Worm (Caenorhabditis elegans): ENCODE data around the gene srh-72.
A peak's percentile ranks its signal among the peaks of the same experiment; 100 is the strongest.

Gene srh-72

ce11 chrII:1600661-1601060, 39.7 kb downstream of the srh-72 start, which contains the start of gene bath-26:
Gene bath-26, minus strand, starts transcription at chrII:1600761.
- TF ChIP-seq dve-1 (tag; optimal IDR thresholded peaks at IDR 0.05; ENCODE audit: insufficient read depth) (no peak), unc-62 (GFP tag; optimal IDR thresholded peaks at IDR 0.05 in 1 of 2) (peak in 1 of 2 experiments; percentile 30), unc-62 (tag; optimal IDR thresholded peaks at IDR 0.05) (no peak)

DNA sequence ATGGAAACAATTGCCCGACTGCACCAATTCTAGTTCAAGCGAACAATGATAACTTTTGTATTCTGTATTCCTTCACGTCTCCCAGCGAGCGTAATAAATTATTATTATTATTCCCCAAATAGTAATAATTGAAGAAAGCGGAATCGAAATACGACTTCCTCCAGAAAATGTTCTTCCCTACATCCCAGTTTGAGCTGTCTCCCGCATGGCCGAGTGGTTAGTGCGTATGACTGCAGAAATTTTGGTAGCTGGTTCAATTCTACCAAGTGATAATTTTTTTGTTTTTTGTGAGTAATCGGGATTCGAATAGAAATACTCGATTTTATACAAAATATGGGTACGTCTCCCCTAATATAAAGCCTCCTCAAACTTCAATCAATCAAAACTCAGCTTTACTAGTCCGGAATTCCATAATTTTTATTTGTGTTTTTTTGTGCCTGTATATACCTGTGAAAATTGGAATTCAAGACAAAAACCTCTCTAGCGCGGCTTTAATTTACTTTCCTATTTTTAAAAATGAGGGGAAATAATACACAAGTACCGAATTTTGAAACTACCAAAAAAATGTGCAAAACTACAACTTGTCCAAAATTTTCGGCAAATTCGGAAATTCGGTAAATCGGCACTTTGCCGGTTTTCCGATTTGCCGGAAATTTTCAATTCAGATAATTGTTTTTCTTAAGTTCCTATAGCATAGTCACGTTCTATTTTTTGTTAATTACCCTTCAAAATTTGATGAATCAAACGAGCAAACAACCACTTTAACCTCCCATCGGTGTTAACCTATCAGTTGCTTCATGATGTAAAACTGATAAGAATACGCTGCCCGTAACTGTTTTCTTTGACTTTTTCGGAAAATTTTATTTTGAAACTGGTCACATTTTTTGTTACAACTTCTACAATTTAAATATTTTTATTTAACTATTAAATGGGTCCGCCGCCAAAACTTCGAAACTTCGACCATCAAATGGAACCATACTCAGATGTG, 43.0 kb downstream of the srh-72 start, which contains the start of gene bath-46:
Gene bath-46, plus strand, starts transcription at position 806 of the 988 bp plus-strand sequence.
- TF ChIP-seq vab-7 (GFP tag; IDR thresholded peaks at IDR 0.05) (peak; percentile 48; the same call in 1 of the 2 replicates), madf-9 (GFP tag; conservative IDR thresholded peaks at IDR 0.05) (0 out of 2 replicates have a peak, but pooled peaks have one; percentile 13), ceh-82 (tag; optimal IDR thresholded peaks at IDR 0.05) (no peak), daf-16 (GFP tag; optimal IDR thresholded peaks at IDR 0.05) (no peak), daf-16 (tag; optimal IDR thresholded peaks at IDR 0.05) (peak; percentile 68), ztf-11 (tag; optimal IDR thresholded peaks at IDR 0.05) (no peak), dmd-6 (GFP tag; IDR thresholded peaks at IDR 0.05) (peak; percentile 34; the same call in 1 of the 2 replicates), nhr-42 (GFP tag; IDR thresholded peaks at IDR 0.05) (no peak), lin-1 (GFP tag; IDR thresholded peaks at IDR 0.05) (no peak), Y48G9A.11 (GFP tag; IDR thresholded peaks at IDR 0.05) (no peak), lin-39 (tag; optimal IDR thresholded peaks at IDR 0.05) (no peak), Y105C5A.15 (GFP tag; IDR thresholded peaks at IDR 0.05) (0 out of 2 replicates have a peak, but pooled peaks have one; percentile 35), nhr-28 (tag; optimal IDR thresholded peaks at IDR 0.05) (peak; percentile 57), pha-4 (GFP tag; IDR thresholded peaks at IDR 0.05) (no peak), pha-4 (tag; optimal IDR thresholded peaks at IDR 0.05) (no peak), spr-3 (GFP tag; optimal IDR thresholded peaks at IDR 0.05) (no peak), hmg-1.1 (GFP tag; IDR thresholded peaks at IDR 0.05) (no peak), spr-1 (tag; optimal IDR thresholded peaks at IDR 0.05) (no peak), egl-27 (tag; optimal IDR thresholded peaks at IDR 0.05) (no peak), pqm-1 (tag; optimal IDR thresholded peaks at IDR 0.05) (peak; percentile 90), egl-43 (GFP tag; IDR thresholded peaks at IDR 0.05) (peak; percentile 56; the same call in 1 of the 2 replicates), unc-130 (GFP tag; optimal IDR thresholded peaks at IDR 0.05) (no peak), arid-1 (GFP tag; conservative IDR thresholded peaks at IDR 0.05) (0 out of 2 replicates have a peak, but pooled peaks have one; percentile 8), hlh-11 (tag; optimal IDR thresholded peaks at IDR 0.05) (peak; percentile 48), lim-7 (GFP tag; IDR thresholded peaks at IDR 0.05) (peak; percentile 75), nhr-76 (tag; optimal IDR thresholded peaks at IDR 0.05) (no peak)

DNA sequence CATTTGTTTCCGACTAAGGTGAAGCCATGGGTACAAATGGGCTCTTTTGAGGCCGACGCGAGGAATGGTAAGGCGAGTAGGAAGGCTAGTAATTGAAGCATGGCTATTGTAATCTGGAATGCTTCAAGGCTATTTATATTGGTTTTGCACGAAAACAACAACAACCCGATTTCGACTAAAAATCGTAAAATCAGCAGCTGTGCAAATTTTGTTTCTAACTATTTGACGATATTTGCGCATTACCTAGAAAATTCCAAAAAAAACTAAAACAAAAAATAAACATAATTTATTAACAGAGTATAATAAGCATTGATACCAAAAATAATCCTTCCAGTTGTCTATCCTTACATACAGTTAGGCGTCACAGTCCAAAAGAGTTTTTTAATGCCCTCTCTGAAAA, 45.3 kb downstream of the srh-72 start, which contains the start of gene clec-20:
Gene clec-20, minus strand, starts transcription at position 101 of the 400 bp plus-strand sequence.
- no peak for TF ChIP-seq tra-1 (GFP tag; IDR thresholded peaks at IDR 0.05)
- no peak for TF ChIP-seq nhr-77 (tag; optimal IDR thresholded peaks at IDR 0.05)
- TF ChIP-seq hmg-1.1 (GFP tag; IDR thresholded peaks at IDR 0.05) = no peak

DNA sequence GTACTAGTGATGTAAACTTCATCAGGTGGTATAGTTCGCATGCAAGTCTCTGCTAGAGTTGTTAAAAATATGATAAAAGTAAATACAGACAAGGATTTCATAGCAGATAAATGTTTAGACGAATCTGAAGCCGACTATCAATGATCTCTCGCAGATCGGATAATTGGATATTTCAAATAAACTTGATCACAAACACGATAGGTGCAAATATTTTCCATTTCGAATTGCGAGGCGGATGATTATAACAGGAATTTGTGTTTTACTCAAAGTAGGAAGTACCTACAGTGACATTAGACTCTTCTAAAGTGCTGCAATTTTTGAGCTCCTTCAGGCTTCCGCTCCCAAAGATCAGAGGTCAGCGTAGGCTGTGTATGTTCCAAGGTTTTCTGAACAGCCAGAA, 50.6 kb downstream of the srh-72 start, which contains the start of gene T07H3.7:
Gene T07H3.7, minus strand, starts transcription at position 101 of the 400 bp plus-strand sequence.
- no peak for TF ChIP-seq hlh-11 (tag; optimal IDR thresholded peaks at IDR 0.05)
- no peak for TF ChIP-seq php-3 (GFP tag; IDR thresholded peaks at IDR 0.05)
- no peak for TF ChIP-seq ama-1 (optimal IDR thresholded peaks at IDR 0.05)
- TF ChIP-seq mxl-2 (GFP tag; conservative IDR thresholded peaks at IDR 0.05) = no peak
- no peak for TF ChIP-seq F49E8.2 (tag; optimal IDR thresholded peaks at IDR 0.05; ENCODE audit: borderline replicate concordance)
- no peak for TF ChIP-seq aly-2 (tag; optimal IDR thresholded peaks at IDR 0.05)
- TF ChIP-seq D1046.2 (GFP tag; IDR thresholded peaks at IDR 0.05) = no peak
- no peak for TF ChIP-seq daf-12 (tag; optimal IDR thresholded peaks at IDR 0.05)
- no peak for TF ChIP-seq fkh-10 (GFP tag; optimal IDR thresholded peaks at IDR 0.05)
- TF ChIP-seq F37D6.2 (tag; optimal IDR thresholded peaks at IDR 0.05) = no peak
- no peak for TF ChIP-seq nhr-28 (tag; optimal IDR thresholded peaks at IDR 0.05)
- TF ChIP-seq dmd-6 (GFP tag; IDR thresholded peaks at IDR 0.05) = no peak
- no peak for TF ChIP-seq jun-1 (tag; optimal IDR thresholded peaks at IDR 0.05)
- TF ChIP-seq Y105C5A.15 (GFP tag; IDR thresholded peaks at IDR 0.05) = no peak
- TF ChIP-seq arid-1 (GFP tag; conservative IDR thresholded peaks at IDR 0.05) = no peak
- no peak for TF ChIP-seq zip-2 (tag; optimal IDR thresholded peaks at IDR 0.05)
- TF ChIP-seq pqm-1 (tag; optimal IDR thresholded peaks at IDR 0.05) = no peak
- no peak for TF ChIP-seq zfp-2 (tag; optimal IDR thresholded peaks at IDR 0.05)
- TF ChIP-seq egl-43 (GFP tag; IDR thresholded peaks at IDR 0.05) = no peak
